Worm (Caenorhabditis elegans): ENCODE results near the gene Y51H4A.935.

- no peak for TF ChIP-seq fkh-3 (tag; optimal IDR thresholded peaks at IDR 0.05)
- no peak for TF ChIP-seq lin-40 (tag; optimal IDR thresholded peaks at IDR 0.05)
- no peak for TF ChIP-seq ceh-91 (GFP tag; IDR thresholded peaks at IDR 0.05)
- no peak for TF ChIP-seq unc-130 (GFP tag; optimal IDR thresholded peaks at IDR 0.05)
- TF ChIP-seq F39B2.1 (GFP tag; IDR thresholded peaks at IDR 0.05): no peak
Observed at ce11 chrIV:16542649-16543048, 35.6 kb upstream of the Y51H4A.935 start, which contains the start of gene uroc-1.

All from whole organism, young adult.